Fruit fly (Drosophila melanogaster): ENCODE data around the gene RpS10a.

RpS10a gene

DNA sequence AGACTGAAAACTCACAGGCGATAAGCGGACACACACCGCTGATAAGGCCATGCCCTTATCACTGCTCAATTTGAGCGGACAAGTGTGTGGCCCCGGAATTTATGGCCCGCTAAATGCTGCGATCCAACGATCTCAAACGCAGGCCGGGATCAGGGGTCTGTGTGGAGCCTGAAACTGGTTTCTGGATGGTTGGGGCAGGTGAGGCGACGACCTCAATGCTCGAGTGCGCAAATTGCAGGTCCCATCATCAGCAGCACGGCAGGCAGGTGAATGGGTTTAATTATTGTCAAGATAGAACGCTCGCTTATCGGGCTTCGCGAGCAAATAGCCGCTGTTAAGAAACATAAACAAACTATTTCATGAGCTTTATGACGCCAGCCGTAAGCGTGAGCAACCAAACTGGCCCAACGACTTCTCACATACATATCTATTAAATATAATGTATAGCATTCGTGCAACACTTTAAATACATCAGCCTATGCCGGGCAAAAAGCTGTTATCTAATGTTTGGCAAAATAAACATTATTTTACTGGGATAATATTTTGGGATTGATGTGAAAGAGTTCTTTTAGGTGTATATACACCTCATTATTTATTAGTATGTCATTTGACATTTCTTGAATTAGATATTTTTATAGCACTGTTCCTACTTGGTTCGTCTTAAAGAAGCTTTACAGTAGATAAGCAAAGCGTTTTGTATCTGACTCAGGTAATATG is 46.9 kb upstream of the RpS10a start (continued):
- TF ChIP-seq CG10543 (GFP tag; optimal IDR thresholded peaks at IDR 0.05) = peak; percentile 56
- TF ChIP-seq CG6272 (GFP tag; IDR thresholded peaks at IDR 0.05) = no peak
- no peak for TF ChIP-seq CG4360 (GFP tag; IDR thresholded peaks at IDR 0.05)
- no peak for TF ChIP-seq Mad (GFP tag; optimal IDR thresholded peaks at IDR 0.05)
- no peak for TF ChIP-seq danr (GFP tag; IDR thresholded peaks at IDR 0.05)
- peak; percentile 55 for TF ChIP-seq row (GFP tag; IDR thresholded peaks at IDR 0.05)
- TF ChIP-seq grau (tag; optimal IDR thresholded peaks at IDR 0.05) = peak; percentile 83

DNA sequence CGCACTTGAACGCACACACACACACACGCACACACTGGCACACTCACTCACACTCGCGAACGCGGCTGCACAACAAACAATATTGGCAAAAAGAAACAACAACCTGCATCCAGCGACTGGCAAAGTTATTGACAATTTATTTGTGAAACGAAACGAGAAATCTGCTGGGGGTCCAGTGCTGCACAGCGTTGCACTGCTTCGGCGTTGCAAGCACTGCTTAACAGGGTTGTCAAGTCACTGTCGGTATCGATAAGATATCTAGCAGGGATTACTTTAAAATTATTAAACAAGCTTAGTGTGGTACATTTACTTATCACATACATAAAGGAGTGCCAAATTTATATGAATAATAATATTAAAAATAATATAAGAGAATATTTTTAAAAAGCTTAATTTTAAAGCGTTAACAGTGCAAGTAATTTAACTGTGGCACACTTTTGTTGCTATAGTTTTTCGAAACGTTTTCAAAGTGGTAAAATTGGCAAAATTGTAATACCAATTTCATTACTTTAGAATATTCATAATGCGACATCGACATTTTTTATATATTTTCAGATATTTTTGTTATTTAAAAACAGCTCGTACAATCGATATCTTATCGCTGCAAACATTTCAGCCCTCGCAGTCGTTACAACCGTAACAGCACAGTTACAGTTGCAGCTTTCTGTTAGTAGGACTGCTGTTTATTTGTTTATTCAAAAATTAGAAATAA is 45.2 kb upstream of the RpS10a start, which contains the start of the genes dsd and Tusp:
Gene dsd (minus strand): TSS at position 179 of the 712 bp plus-strand sequence.
Gene Tusp (plus strand): TSS at position 662 of the 712 bp plus-strand sequence.
- TF ChIP-seq NfI (GFP tag; optimal IDR thresholded peaks at IDR 0.05) (peak; percentile 81), CG8089 (GFP tag; optimal IDR thresholded peaks at IDR 0.05) (peak; percentile 54), ATbp (GFP tag; optimal IDR thresholded peaks at IDR 0.05) (peak; percentile 36), CG10565 (GFP tag; optimal IDR thresholded peaks at IDR 0.05) (no peak), vvl (GFP tag; IDR thresholded peaks at IDR 0.05) (peak; percentile 82), shn (GFP tag; optimal IDR thresholded peaks at IDR 0.05) (peak; percentile 75), CG11398 (GFP tag; optimal IDR thresholded peaks at IDR 0.05) (peak; percentile 24), Mrtf (GFP tag; IDR thresholded peaks at IDR 0.05) (peak; percentile 75), Fer3 (tag; optimal IDR thresholded peaks at IDR 0.05) (peak; percentile 56), dimm (GFP tag; IDR thresholded peaks at IDR 0.05) (no peak), CG6765 (GFP tag; optimal IDR thresholded peaks at IDR 0.05) (peak; percentile 3), ranshi (GFP tag; IDR thresholded peaks at IDR 0.05) (peak; percentile 75), ro (GFP tag; IDR thresholded peaks at IDR 0.05) (peak; percentile 8; the same call in 1 of the 2 replicates), Dfd (GFP tag; optimal IDR thresholded peaks at IDR 0.05) (no peak), pho (GFP tag; optimal IDR thresholded peaks at IDR 0.05) (peak; percentile 73), tin (GFP tag; optimal IDR thresholded peaks at IDR 0.05) (peak; percentile 84), org-1 (GFP tag; optimal IDR thresholded peaks at IDR 0.05) (peak; percentile 59), aop (GFP tag; IDR thresholded peaks at IDR 0.05) (no peak; the same call in 1 of the 2 replicates), CG3838 (GFP tag; optimal IDR thresholded peaks at IDR 0.05) (no peak), Deaf1 (tag; optimal IDR thresholded peaks at IDR 0.05) (no peak), CG10431 (GFP tag; optimal IDR thresholded peaks at IDR 0.05) (peak; percentile 53), Dek (tag; optimal IDR thresholded peaks at IDR 0.05) (peak; percentile 69), en (GFP tag; optimal IDR thresholded peaks at IDR 0.05) (no peak), crol (GFP tag; IDR thresholded peaks at IDR 0.05) (0 out of 2 replicates have a peak, but pooled peaks have one; percentile 11), Xrp1 (GFP tag; IDR thresholded peaks at IDR 0.05) (peak; percentile 79), CG17802 (tag; optimal IDR thresholded peaks at IDR 0.05) (peak; percentile 58), jumu (GFP tag; optimal IDR thresholded peaks at IDR 0.05) (peak; percentile 59), Elba2 (GFP tag; optimal IDR thresholded peaks at IDR 0.05) (no peak), CG9609 (GFP tag; optimal IDR thresholded peaks at IDR 0.05) (peak; percentile 79), CG1233 (GFP tag; optimal IDR thresholded peaks at IDR 0.05) (peak; percentile 57), CG16815 (GFP tag; optimal IDR thresholded peaks at IDR 0.05) (peak; percentile 61), corto (GFP tag; optimal IDR thresholded peaks at IDR 0.05) (no peak), dmrt11E (tag; optimal IDR thresholded peaks at IDR 0.05) (peak; percentile 65), CG1603 (tag; optimal IDR thresholded peaks at IDR 0.05) (peak; percentile 65), psq (GFP tag; optimal IDR thresholded peaks at IDR 0.05) (peak; percentile 49), CG18011 (GFP tag; optimal IDR thresholded peaks at IDR 0.05) (peak; percentile 50), klu (GFP tag; IDR thresholded peaks at IDR 0.05) (0 out of 2 replicates have a peak, but pooled peaks have one; percentile 36), CG15514 (GFP tag; optimal IDR thresholded peaks at IDR 0.05) (peak; percentile 70), CG7556 (GFP tag; optimal IDR thresholded peaks at IDR 0.05) (peak; percentile 78), CG18599 (GFP tag; optimal IDR thresholded peaks at IDR 0.05) (peak; percentile 79)
